Worm (Caenorhabditis elegans) whole organism, young adult: ENCODE data around the gene plk-3.

Source experiments
- C17E4.6 ChIP-seq: fragments of 200-800 bp; sonication (Bioruptor generic); IDR thresholded peaks from 2 replicates; pipeline ENCODE4 v1.3.6; 2022; ENCODE audit warnings: missing genetic modification reagents, missing genetic modification characterization, missing compliant biosample characterization
- F10E7.11 ChIP-seq: sonication (generic microtip); optimal IDR thresholded peaks from 2 replicates; lab custom pipeline; 2017; ENCODE audit warnings: mild to moderate bottlenecking, missing genetic modification characterization, moderate library complexity, missing compliant biosample characterization
- F55B11.4 ChIP-seq: sonication (generic microtip); optimal IDR thresholded peaks from 2 replicates; lab custom pipeline; 2016; ENCODE audit warnings: missing compliant biosample characterization, missing genetic modification characterization, borderline replicate concordance; ENCODE audit not compliant: insufficient read depth
- F57C9.4 ChIP-seq: sonication (generic microtip); optimal IDR thresholded peaks from 2 replicates; lab custom pipeline; 2017; ENCODE audit warnings: mild to moderate bottlenecking, missing genetic modification characterization, missing compliant biosample characterization
- K12H6.12 ChIP-seq: fragments of 200-800 bp; sonication (Bioruptor generic); optimal IDR thresholded peaks from 2 replicates; lab custom pipeline; 2018; ENCODE audit warnings: mild to moderate bottlenecking, missing genetic modification characterization, missing compliant biosample characterization
- T26A5.8 ChIP-seq: sonication (generic microtip); optimal IDR thresholded peaks from 2 replicates; lab custom pipeline; 2016; ENCODE audit warnings: missing genetic modification characterization, missing compliant biosample characterization
- Y53F4B.3 ChIP-seq: fragments of 200-800 bp; sonication (Bioruptor generic); IDR thresholded peaks from 2 replicates; pipeline ENCODE4 v1.3.6; 2022; ENCODE audit warnings: missing genetic modification reagents, missing genetic modification characterization, missing compliant biosample characterization
- Y53G8AR.9 ChIP-seq: fragments of 200-800 bp; sonication (Bioruptor generic); conservative IDR thresholded peaks from 2 replicates; pipeline ENCODE4 v1.3.6; 2022; ENCODE audit warnings: missing genetic modification reagents, missing genetic modification characterization, missing compliant biosample characterization
- Y95B8A.8 ChIP-seq: fragments of 200-800 bp; sonication (Bioruptor generic); IDR thresholded peaks from 2 replicates; pipeline ENCODE4 v1.3.6; 2022; ENCODE audit warnings: missing genetic modification reagents, missing genetic modification characterization, missing compliant biosample characterization
- akir-1 ChIP-seq: fragments of 200-800 bp; sonication (Bioruptor generic); optimal IDR thresholded peaks from 2 replicates; lab custom pipeline; 2018; ENCODE audit warnings: mild to moderate bottlenecking, missing genetic modification characterization, moderate library complexity, missing compliant biosample characterization
- aptf-2 ChIP-seq: fragments of 200-800 bp; sonication (Bioruptor generic); conservative IDR thresholded peaks from 2 replicates; pipeline ENCODE4 v1.3.6; 2022; ENCODE audit warnings: missing genetic modification reagents, missing genetic modification characterization, missing compliant biosample characterization
- attf-3 ChIP-seq: fragments of 200-800 bp; sonication (Bioruptor generic); conservative IDR thresholded peaks from 2 replicates; pipeline ENCODE4 v1.3.6; 2022; ENCODE audit warnings: missing genetic modification reagents, missing genetic modification characterization, missing compliant biosample characterization
- attf-5 ChIP-seq: fragments of 200-800 bp; sonication (Bioruptor generic); optimal IDR thresholded peaks from 2 replicates; lab custom pipeline; 2018; ENCODE audit warnings: mild to moderate bottlenecking, missing genetic modification characterization, missing compliant biosample characterization
- bed-2 ChIP-seq: fragments of 200-800 bp; sonication (Bioruptor generic); IDR thresholded peaks from 2 replicates; pipeline ENCODE4 v1.3.6; 2022; ENCODE audit warnings: missing genetic modification reagents, missing genetic modification characterization, missing compliant biosample characterization
- ccch-3 ChIP-seq: fragments of 200-800 bp; sonication (Bioruptor generic); optimal IDR thresholded peaks from 2 replicates; lab custom pipeline; 2018; ENCODE audit warnings: mild to moderate bottlenecking, missing genetic modification characterization, missing compliant biosample characterization
- cebp-2 ChIP-seq: fragments of 200-800 bp; sonication (Bioruptor generic); IDR thresholded peaks from 2 replicates; pipeline ENCODE4 v1.3.6; 2022; ENCODE audit warnings: missing genetic modification characterization, missing compliant biosample characterization
- ceh-79 ChIP-seq: sonication (generic microtip); optimal IDR thresholded peaks from 2 replicates; lab custom pipeline; 2017; ENCODE audit warnings: mild to moderate bottlenecking, missing genetic modification characterization, missing compliant biosample characterization
- chd-7 ChIP-seq: sonication (generic microtip); optimal IDR thresholded peaks from 2 replicates; lab custom pipeline; 2016; ENCODE audit warnings: mild to moderate bottlenecking, missing genetic modification characterization, moderate library complexity, missing compliant biosample characterization
- die-1 ChIP-seq: sonication (generic microtip); optimal IDR thresholded peaks from 2 replicates; lab custom pipeline; 2016; ENCODE audit warnings: missing genotype, mild to moderate bottlenecking, missing genetic modification characterization, missing compliant biosample characterization
- egl-44 ChIP-seq: fragments of 200-800 bp; sonication (Bioruptor generic); IDR thresholded peaks from 2 replicates; pipeline ENCODE4 v1.3.6; 2022; ENCODE audit warnings: missing genetic modification reagents, missing genetic modification characterization, missing compliant biosample characterization
- him-1 ChIP-seq: sonication (generic microtip); optimal IDR thresholded peaks from 2 replicates; lab custom pipeline; 2016; ENCODE audit warnings: missing genotype, missing genetic modification reagents, missing genetic modification characterization, missing compliant biosample characterization
- hlh-12 ChIP-seq: sonication (generic microtip); optimal IDR thresholded peaks from 2 replicates; lab custom pipeline; 2016; ENCODE audit warnings: missing genetic modification characterization, missing compliant biosample characterization
- hmg-1.2 ChIP-seq: fragments of 200-800 bp; sonication (Bioruptor generic); IDR thresholded peaks from 2 replicates; pipeline ENCODE4 v1.3.6; 2022; ENCODE audit warnings: missing genetic modification reagents, missing genetic modification characterization, missing compliant biosample characterization
- hmg-20 ChIP-seq: fragments of 200-800 bp; sonication (Bioruptor generic); IDR thresholded peaks from 2 replicates; pipeline ENCODE4 v1.3.6; 2022; ENCODE audit warnings: missing genetic modification reagents, missing genetic modification characterization, missing compliant biosample characterization
- let-526 ChIP-seq: fragments of 200-800 bp; sonication (Bioruptor generic); IDR thresholded peaks from 2 replicates; pipeline ENCODE4 v1.3.6; 2022; ENCODE audit warnings: missing genetic modification reagents, missing genetic modification characterization, missing compliant biosample characterization
- madf-10 ChIP-seq: sonication (generic microtip); optimal IDR thresholded peaks from 2 replicates; lab custom pipeline; 2016; ENCODE audit warnings: mild to moderate bottlenecking, missing genetic modification characterization, missing compliant biosample characterization
- mcd-1 ChIP-seq: fragments of 200-800 bp; sonication (Bioruptor generic); IDR thresholded peaks from 2 replicates; pipeline ENCODE4 v1.3.6; 2022; ENCODE audit warnings: missing genetic modification reagents, missing genetic modification characterization, missing compliant biosample characterization
- mel-28 ChIP-seq: sonication (generic microtip); optimal IDR thresholded peaks from 2 replicates; lab custom pipeline; 2016; ENCODE audit warnings: borderline replicate concordance, mild to moderate bottlenecking, missing genetic modification characterization, missing compliant biosample characterization
- nfya-1 ChIP-seq: sonication (generic microtip); optimal IDR thresholded peaks from 2 replicates; lab custom pipeline; 2017; ENCODE audit warnings: antibody characterized with exemption, missing compliant biosample characterization, missing genetic modification characterization, borderline replicate concordance; ENCODE audit not compliant: insufficient read depth
- nhr-120 ChIP-seq: fragments of 200-800 bp; sonication (Bioruptor generic); IDR thresholded peaks from 2 replicates; pipeline ENCODE4 v1.3.6; 2022; ENCODE audit warnings: missing genetic modification characterization, missing compliant biosample characterization
- nhr-27 ChIP-seq: fragments of 200-800 bp; sonication (Bioruptor generic); optimal IDR thresholded peaks from 2 replicates; lab custom pipeline; 2018; ENCODE audit warnings: mild to moderate bottlenecking, missing genetic modification characterization, moderate library complexity, missing compliant biosample characterization
- nhr-80 ChIP-seq: sonication (generic microtip); optimal IDR thresholded peaks from 2 replicates; lab custom pipeline; 2016; ENCODE audit warnings: missing genetic modification characterization, missing compliant biosample characterization
- pbrm-1 ChIP-seq: fragments of 200-800 bp; sonication (Bioruptor generic); IDR thresholded peaks from 2 replicates; pipeline ENCODE4 v1.3.6; 2022; ENCODE audit warnings: missing genetic modification reagents, missing genetic modification characterization, missing compliant biosample characterization
- rec-8 ChIP-seq, 2 experiments: sonication (generic microtip); optimal IDR thresholded peaks; 2 replicates each; lab custom pipeline; 2016; ENCODE audit warnings: mild to moderate bottlenecking in 2 of 2, missing genetic modification characterization in 2 of 2, missing genetic modification reagents in 2 of 2, missing genotype in 2 of 2, missing biosample characterization in 1 of 2, missing compliant biosample characterization in 1 of 2, moderate library complexity in 1 of 2
- sdz-38 ChIP-seq: sonication (generic microtip); optimal IDR thresholded peaks from 2 replicates; lab custom pipeline; 2016; ENCODE audit warnings: missing genotype, missing genetic modification characterization, missing compliant biosample characterization
- sea-2 ChIP-seq: fragments of 200-800 bp; sonication (Bioruptor generic); IDR thresholded peaks from 2 replicates; pipeline ENCODE4 v1.3.6; 2022; ENCODE audit warnings: missing genetic modification characterization, missing compliant biosample characterization
- snpc-1.3 ChIP-seq: sonication (generic microtip); optimal IDR thresholded peaks from 2 replicates; lab custom pipeline; 2017; ENCODE audit warnings: missing genetic modification characterization, mild to moderate bottlenecking, missing compliant biosample characterization, antibody characterized with exemption, moderate library complexity, missing genotype, missing genetic modification reagents; ENCODE audit not compliant: insufficient read depth
- somi-1 ChIP-seq: fragments of 200-800 bp; sonication (Bioruptor generic); optimal IDR thresholded peaks from 2 replicates; lab custom pipeline; 2018; ENCODE audit warnings: mild to moderate bottlenecking, missing genetic modification characterization, missing compliant biosample characterization
- sptf-2 ChIP-seq: fragments of 200-800 bp; sonication (Bioruptor generic); optimal IDR thresholded peaks from 2 replicates; lab custom pipeline; 2018; ENCODE audit warnings: mild to moderate bottlenecking, missing genetic modification characterization, missing compliant biosample characterization
- tlf-1 ChIP-seq: fragments of 200-800 bp; sonication (Bioruptor generic); optimal IDR thresholded peaks from 2 replicates; lab custom pipeline; 2018; ENCODE audit warnings: mild to moderate bottlenecking, missing genetic modification characterization, missing compliant biosample characterization
- zim-3 ChIP-seq: sonication (generic microtip); optimal IDR thresholded peaks from 2 replicates; lab custom pipeline; 2017; ENCODE audit warnings: mild to moderate bottlenecking, missing genetic modification characterization, moderate library complexity, missing compliant biosample characterization
- ztf-25 ChIP-seq: fragments of 200-800 bp; sonication (Bioruptor generic); IDR thresholded peaks from 2 replicates; pipeline ENCODE4 v1.3.6; 2022; ENCODE audit warnings: missing genetic modification reagents, missing genetic modification characterization, missing compliant biosample characterization
- ztf-28 ChIP-seq: fragments of 200-800 bp; sonication (Bioruptor generic); IDR thresholded peaks from 2 replicates; pipeline ENCODE4 v1.3.6; 2022; ENCODE audit warnings: missing genetic modification reagents, missing genetic modification characterization, missing compliant biosample characterization
- ztf-3 ChIP-seq: fragments of 200-800 bp; sonication (Bioruptor generic); optimal IDR thresholded peaks from 2 replicates; lab custom pipeline; 2018; ENCODE audit warnings: mild to moderate bottlenecking, missing genetic modification characterization, missing compliant biosample characterization

The plk-3 gene

ce11 chrIV:7451345-7451744 is 21.7 kb downstream of the plk-3 start, which contains the start of gene tes-1:
TSS of gene tes-1 (minus strand) at chrIV:7451445.
- no peak for TF ChIP-seq nhr-27 (tag; lab: Kevin White, UChicago)
- TF ChIP-seq cebp-2 (GFP tag; lab: Robert Waterston, UW) = no peak
- no peak for TF ChIP-seq nhr-80
- TF ChIP-seq tlf-1 (GFP tag; lab: Kevin White, UChicago) = no peak
- no peak for TF ChIP-seq nfya-1
- no peak for TF ChIP-seq F57C9.4
- TF ChIP-seq ztf-28 (GFP tag; lab: Robert Waterston, UW) = no peak
- TF ChIP-seq let-526 (GFP tag; lab: Robert Waterston, UW) = no peak
- no peak for TF ChIP-seq sdz-38 (tag; lab: Kevin White, UChicago)
- no peak for TF ChIP-seq ztf-3 (GFP tag; lab: Kevin White, UChicago)
- TF ChIP-seq hmg-1.2 (GFP tag; lab: Robert Waterston, UW) = no peak
- no peak for TF ChIP-seq T26A5.8
- TF ChIP-seq bed-2 = no peak
- TF ChIP-seq pbrm-1 (GFP tag; lab: Robert Waterston, UW) = no peak
- no peak for TF ChIP-seq aptf-2 (GFP tag; lab: Robert Waterston, UW)
- no peak for TF ChIP-seq rec-8 (tag; optimal IDR thresholded peaks at IDR 0.05; lab: Kevin White, UChicago)
- TF ChIP-seq ztf-25 (GFP tag; lab: Robert Waterston, UW) = no peak
- no peak for TF ChIP-seq die-1 (tag; lab: Kevin White, UChicago)
- no peak for TF ChIP-seq sptf-2 (GFP tag; lab: Kevin White, UChicago)

- TF ChIP-seq somi-1 (GFP tag; lab: Kevin White, UChicago) = no peak
- no peak for TF ChIP-seq mcd-1 (GFP tag; lab: Robert Waterston, UW)
- TF ChIP-seq egl-44 (GFP tag; lab: Robert Waterston, UW) = no peak
- TF ChIP-seq him-1 (tag; lab: Kevin White, UChicago) = no peak
- TF ChIP-seq madf-10 (tag; lab: Kevin White, UChicago) = no peak
- no peak for TF ChIP-seq F55B11.4 (tag; lab: Kevin White, UChicago)
- no peak for TF ChIP-seq C17E4.6 (GFP tag; lab: Robert Waterston, UW)
- no peak for TF ChIP-seq hmg-20
- TF ChIP-seq sptf-2 (GFP tag; lab: Kevin White, UChicago) = no peak
- TF ChIP-seq F10E7.11 (tag; lab: Kevin White, UChicago) = no peak
- no peak for TF ChIP-seq zim-3 (tag; lab: Kevin White, UChicago)
- no peak for TF ChIP-seq nhr-120
- TF ChIP-seq sea-2 = no peak
- TF ChIP-seq Y95B8A.8 = no peak
- TF ChIP-seq attf-5 (GFP tag; lab: Kevin White, UChicago) = no peak
- no peak for TF ChIP-seq attf-3
- TF ChIP-seq ceh-79 (tag; lab: Kevin White, UChicago) = no peak
- TF ChIP-seq, all 124 proteins: peak for 0
These were observed 25.5 kb downstream of the plk-3 start, which contains the start of gene B0496.2 for ce11 chrIV:7447556-7447955. TSS of gene B0496.2 (plus strand) at chrIV:7447856.

ce11 chrIV:7445995-7446394 is 27.0 kb downstream of the plk-3 start, which contains the start of gene B0496.1:
TSS of gene B0496.1 (plus strand) at chrIV:7446295.
- TF ChIP-seq Y53F4B.3 (no peak), hlh-12 (tag; lab: Kevin White, UChicago) (no peak), mel-28 (tag; lab: Kevin White, UChicago) (no peak), chd-7 (tag; lab: Kevin White, UChicago) (no peak), snpc-1.3 (tag; lab: Kevin White, UChicago) (no peak), ztf-28 (GFP tag; lab: Robert Waterston, UW) (no peak), K12H6.12 (tag; lab: Kevin White, UChicago) (no peak), Y53G8AR.9 (no peak), akir-1 (GFP tag; lab: Kevin White, UChicago) (no peak), ccch-3 (GFP tag; lab: Kevin White, UChicago) (no peak)
- TF ChIP-seq, all 124 proteins: peak for 0
